Fruit fly (Drosophila melanogaster) whole organism, embryonic: ENCODE data around the gene cpb.

Experiments used
- ATbp ChIP-seq: fragments of 200-800 bp; sonication (Bioruptor generic); optimal IDR thresholded peaks from 2 replicates; lab custom pipeline; 2017; ENCODE audit warnings: missing biosample characterization, mild to moderate bottlenecking, missing genetic modification characterization, missing genetic modification reagents
- B-H2 ChIP-seq: fragments of 200-800 bp; sonication (Bioruptor generic); optimal IDR thresholded peaks from 2 replicates; lab custom pipeline; 2018; ENCODE audit warnings: missing biosample characterization, mild to moderate bottlenecking, missing genetic modification characterization
- CG10147 ChIP-seq: fragments of 200-800 bp; sonication (Bioruptor generic); optimal IDR thresholded peaks from 2 replicates; lab custom pipeline; 2019; ENCODE audit warnings: missing biosample characterization, mild to moderate bottlenecking, missing genetic modification characterization, moderate library complexity
- CG10274 ChIP-seq: fragments of 200-800 bp; sonication (Bioruptor generic); optimal IDR thresholded peaks from 3 replicates; lab custom pipeline; 2017; ENCODE audit warnings: missing biosample characterization, mild to moderate bottlenecking, missing genetic modification characterization
- CG1233 ChIP-seq: fragments of 200-800 bp; sonication (Bioruptor generic); optimal IDR thresholded peaks from 4 replicates; lab custom pipeline; 2018; ENCODE audit warnings: missing biosample characterization, mild to moderate bottlenecking, missing genetic modification characterization
- CG12942 ChIP-seq: fragments of 200-800 bp; sonication (Bioruptor generic); optimal IDR thresholded peaks from 3 replicates; lab custom pipeline; 2016; ENCODE audit warnings: missing biosample characterization, missing genetic modification characterization
- CG14441 ChIP-seq: fragments of 200-800 bp; sonication (Bioruptor generic); IDR thresholded peaks from 2 replicates; pipeline ENCODE4 v1.3.6; 2022; ENCODE audit warnings: missing biosample characterization, missing genetic modification characterization
- CG18262 ChIP-seq: fragments of 200-800 bp; optimal IDR thresholded peaks from 3 replicates; lab custom pipeline; 2019; ENCODE audit warnings: missing biosample characterization, mild to moderate bottlenecking, missing genetic modification characterization, moderate library complexity
- CG2120 ChIP-seq: fragments of 200-800 bp; sonication (Bioruptor generic); optimal IDR thresholded peaks from 3 replicates; lab custom pipeline; 2016; ENCODE audit warnings: missing biosample characterization, missing genetic modification characterization
- CG31388 ChIP-seq: fragments of 200-800 bp; sonication (Bioruptor generic); optimal IDR thresholded peaks from 2 replicates; lab custom pipeline; 2016; ENCODE audit warnings: missing biosample characterization, missing genetic modification characterization
- CG34376 ChIP-seq: fragments of 200-800 bp; sonication (Bioruptor generic); optimal IDR thresholded peaks from 2 replicates; lab custom pipeline; 2018; ENCODE audit warnings: missing biosample characterization, mild to moderate bottlenecking, missing genetic modification characterization
- CG3847 ChIP-seq: fragments of 200-800 bp; sonication (Bioruptor generic); IDR thresholded peaks from 2 replicates; pipeline ENCODE4 v1.3.6; 2022; ENCODE audit warnings: missing biosample characterization, missing genetic modification characterization
- CG4707 ChIP-seq: fragments of 200-800 bp; sonication (Bioruptor generic); optimal IDR thresholded peaks from 2 replicates; lab custom pipeline; 2018; ENCODE audit warnings: missing biosample characterization, mild to moderate bottlenecking, missing genetic modification characterization, moderate library complexity
- CG7928 ChIP-seq: fragments of 200-800 bp; sonication (Bioruptor generic); optimal IDR thresholded peaks from 2 replicates; lab custom pipeline; 2017; ENCODE audit warnings: missing biosample characterization, mild to moderate bottlenecking, missing genetic modification characterization
- CG8359 ChIP-seq: fragments of 200-800 bp; sonication (Bioruptor generic); optimal IDR thresholded peaks from 2 replicates; lab custom pipeline; 2017; ENCODE audit warnings: missing biosample characterization, mild to moderate bottlenecking, missing genetic modification characterization, borderline replicate concordance
- CG9932 ChIP-seq: fragments of 200-800 bp; sonication (Bioruptor generic); IDR thresholded peaks from 2 replicates; pipeline ENCODE4 v1.3.6; 2022; ENCODE audit warnings: missing biosample characterization, missing genetic modification characterization
- D19B ChIP-seq: fragments of 200-800 bp; sonication (Bioruptor generic); optimal IDR thresholded peaks from 2 replicates; lab custom pipeline; 2017; ENCODE audit warnings: missing biosample characterization, mild to moderate bottlenecking, missing genetic modification characterization
- Deaf1 ChIP-seq: fragments of 200-800 bp; optimal IDR thresholded peaks from 3 replicates; lab custom pipeline; 2019; ENCODE audit warnings: missing biosample characterization, mild to moderate bottlenecking, missing genetic modification characterization, moderate library complexity
- Doc3 ChIP-seq: fragments of 200-800 bp; sonication (Bioruptor generic); IDR thresholded peaks from 3 replicates; pipeline ENCODE4 v1.3.6; 2022; ENCODE audit warnings: missing biosample characterization, missing genetic modification characterization; ENCODE audit not compliant: partially characterized antibody
- Ets65A ChIP-seq: fragments of 200-800 bp; sonication (Bioruptor generic); peaks from one replicate; lab custom pipeline; 2016; ENCODE audit warnings: missing biosample characterization, missing genetic modification characterization
- Ets97D ChIP-seq: fragments of 200-800 bp; sonication (Bioruptor generic); optimal IDR thresholded peaks from 3 replicates; lab custom pipeline; 2016; ENCODE audit warnings: missing biosample characterization, missing genetic modification characterization
- Fer1 ChIP-seq: fragments of 200-800 bp; sonication (Bioruptor generic); optimal IDR thresholded peaks from 2 replicates; lab custom pipeline; 2017; ENCODE audit warnings: missing biosample characterization, mild to moderate bottlenecking, missing genetic modification characterization
- Fer2 ChIP-seq: fragments of 200-800 bp; sonication (Bioruptor generic); optimal IDR thresholded peaks from 2 replicates; lab custom pipeline; 2018; ENCODE audit warnings: missing biosample characterization, mild to moderate bottlenecking, missing genetic modification characterization, moderate library complexity
- Fer3 ChIP-seq: fragments of 200-800 bp; sonication (Bioruptor generic); optimal IDR thresholded peaks from 2 replicates; lab custom pipeline; 2018; ENCODE audit warnings: missing biosample characterization, mild to moderate bottlenecking, missing genetic modification characterization, moderate library complexity
- GATAe ChIP-seq: fragments of 200-800 bp; sonication (Bioruptor generic); conservative IDR thresholded peaks from 2 replicates; pipeline ENCODE4 v1.3.6; 2022; ENCODE audit warnings: missing biosample characterization, missing genetic modification characterization
- Hr3 ChIP-seq: fragments of 200-800 bp; sonication (Bioruptor generic); optimal IDR thresholded peaks from 3 replicates; lab custom pipeline; 2016; ENCODE audit warnings: missing biosample characterization, missing genetic modification characterization
- Med ChIP-seq: fragments of 200-800 bp; sonication (Bioruptor generic); peaks from one replicate; lab custom pipeline; 2016; ENCODE audit warnings: missing biosample characterization, missing genetic modification characterization, mild to moderate bottlenecking, inconsistent platforms, moderate library complexity
- NK7.1 ChIP-seq: fragments of 200-800 bp; sonication (Bioruptor generic); optimal IDR thresholded peaks from 3 replicates; lab custom pipeline; 2016; ENCODE audit warnings: missing biosample characterization, missing genetic modification characterization
- Side ChIP-seq: fragments of 200-800 bp; sonication (Bioruptor generic); optimal IDR thresholded peaks from 2 replicates; lab custom pipeline; 2016; ENCODE audit warnings: missing biosample characterization, missing genetic modification characterization
- Xrp1 ChIP-seq: fragments of 200-800 bp; sonication (Bioruptor generic); IDR thresholded peaks from 2 replicates; pipeline ENCODE4 v1.3.6; 2022; ENCODE audit warnings: missing biosample characterization, missing genetic modification characterization
- ab ChIP-seq: fragments of 200-800 bp; sonication (Bioruptor generic); optimal IDR thresholded peaks from 2 replicates; lab custom pipeline; 2016; ENCODE audit warnings: missing biosample characterization, missing genetic modification characterization
- bigmax ChIP-seq: fragments of 200-800 bp; sonication (Bioruptor generic); optimal IDR thresholded peaks from 2 replicates; lab custom pipeline; 2018; ENCODE audit warnings: missing biosample characterization, mild to moderate bottlenecking, missing genetic modification characterization
- btn ChIP-seq: fragments of 200-800 bp; sonication (Bioruptor generic); optimal IDR thresholded peaks from 2 replicates; lab custom pipeline; 2016; ENCODE audit warnings: missing biosample characterization, missing genetic modification characterization
- chinmo ChIP-seq: fragments of 200-800 bp; sonication (Bioruptor generic); IDR thresholded peaks from 4 replicates; pipeline ENCODE4 v1.3.6; 2022; ENCODE audit warnings: missing biosample characterization, missing genetic modification characterization; ENCODE audit not compliant: partially characterized antibody
- danr ChIP-seq: fragments of 200-800 bp; sonication (Bioruptor generic); IDR thresholded peaks from 2 replicates; pipeline ENCODE4 v1.3.6; 2022; ENCODE audit warnings: missing biosample characterization, missing genetic modification characterization
- dati ChIP-seq: fragments of 200-800 bp; sonication (Bioruptor generic); IDR thresholded peaks from 2 replicates; pipeline ENCODE4 v1.3.6; 2022; ENCODE audit warnings: missing biosample characterization, missing genetic modification characterization
- dysf ChIP-seq: fragments of 200-800 bp; sonication (Bioruptor generic); IDR thresholded peaks from 3 replicates; pipeline ENCODE4 v1.3.6; 2022; ENCODE audit warnings: missing biosample characterization, missing genetic modification characterization
- en ChIP-seq: fragments of 200-800 bp; sonication (Bioruptor generic); optimal IDR thresholded peaks from 2 replicates; lab custom pipeline; 2016; ENCODE audit warnings: missing biosample characterization, missing genetic modification characterization
- exex ChIP-seq: fragments of 200-800 bp; sonication (Bioruptor generic); optimal IDR thresholded peaks from 4 replicates; lab custom pipeline; 2018; ENCODE audit warnings: missing biosample characterization, mild to moderate bottlenecking, missing genetic modification characterization, moderate library complexity
- mirr ChIP-seq: fragments of 200-800 bp; sonication (Bioruptor generic); optimal IDR thresholded peaks from 3 replicates; lab custom pipeline; 2018; ENCODE audit warnings: missing biosample characterization, mild to moderate bottlenecking, missing genetic modification characterization
- nau ChIP-seq: fragments of 200-800 bp; sonication (Bioruptor generic); optimal IDR thresholded peaks from 3 replicates; lab custom pipeline; 2017; ENCODE audit warnings: missing biosample characterization, mild to moderate bottlenecking, missing genetic modification characterization, missing genetic modification reagents
- org-1 ChIP-seq: fragments of 200-800 bp; sonication (Bioruptor generic); optimal IDR thresholded peaks from 2 replicates; lab custom pipeline; 2017; ENCODE audit warnings: missing biosample characterization, missing genetic modification characterization
- row ChIP-seq: fragments of 200-800 bp; sonication (Bioruptor generic); IDR thresholded peaks from 3 replicates; pipeline ENCODE4 v1.3.6; 2022; ENCODE audit warnings: missing biosample characterization, missing genetic modification characterization
- sim ChIP-seq: fragments of 200-800 bp; sonication (Bioruptor generic); IDR thresholded peaks from 2 replicates; pipeline ENCODE4 v1.3.6; 2022; ENCODE audit warnings: missing biosample characterization, missing genetic modification characterization
- slbo ChIP-seq: fragments of 200-800 bp; sonication (Bioruptor generic); IDR thresholded peaks from 2 replicates; pipeline ENCODE4 v1.3.6; 2022; ENCODE audit warnings: missing biosample characterization, missing genetic modification characterization
- sna ChIP-seq: fragments of 200-800 bp; sonication (Bioruptor generic); IDR thresholded peaks from 2 replicates; pipeline ENCODE4 v1.3.6; 2022; ENCODE audit warnings: missing biosample characterization, missing genetic modification characterization; ENCODE audit not compliant: partially characterized antibody
- sug ChIP-seq: fragments of 200-800 bp; optimal IDR thresholded peaks from 2 replicates; lab custom pipeline; 2019; ENCODE audit warnings: missing biosample characterization, mild to moderate bottlenecking, missing genetic modification characterization, moderate library complexity
- tna ChIP-seq: fragments of 200-800 bp; sonication (Bioruptor generic); IDR thresholded peaks from 2 replicates; pipeline ENCODE4 v1.3.6; 2022; ENCODE audit warnings: missing biosample characterization, missing genetic modification characterization; ENCODE audit not compliant: partially characterized antibody
- ttk ChIP-seq: fragments of 200-800 bp; sonication (Bioruptor generic); IDR thresholded peaks from 2 replicates; pipeline ENCODE4 v2.1.2; 2022; ENCODE audit warnings: missing biosample characterization, missing genetic modification characterization
- tx ChIP-seq: fragments of 200-800 bp; sonication (Bioruptor generic); optimal IDR thresholded peaks from 2 replicates; lab custom pipeline; 2016; ENCODE audit warnings: missing biosample characterization, missing genetic modification characterization

The cpb gene

dm6 chr2L:1709316-1709715 is 4.6 kb downstream of the cpb start:
- no peak for TF ChIP-seq btn (GFP tag; lab: Kevin White, UChicago)
- peak; percentile 69; the same call in 1 of the 4 replicates for TF ChIP-seq chinmo (GFP tag; lab: Robert Waterston, UW)
- TF ChIP-seq Fer3 (tag; lab: Kevin White, UChicago): peak; percentile 13
- peak; percentile 18 for TF ChIP-seq Ets65A (GFP tag; lab: Kevin White, UChicago)
- peak; percentile 22 for TF ChIP-seq CG2120 (GFP tag; lab: Kevin White, UChicago)
- TF ChIP-seq GATAe (GFP tag; lab: Robert Waterston, UW): 0 out of 2 replicates have a peak, but pooled peaks have one; percentile 32
- TF ChIP-seq CG9932 (GFP tag; lab: Robert Waterston, UW): 0 out of 2 replicates have a peak, but pooled peaks have one; percentile 13
- no peak for TF ChIP-seq sim (GFP tag; lab: Robert Waterston, UW)
- peak; percentile 48; the same call in 2 of the 3 replicates for TF ChIP-seq row (GFP tag; lab: Robert Waterston, UW)
- TF ChIP-seq Med (GFP tag; lab: Kevin White, UChicago): peak; percentile 70
- no peak for TF ChIP-seq CG31388 (GFP tag; lab: Kevin White, UChicago)
- peak; percentile 12 for TF ChIP-seq sug (tag; lab: Kevin White, UChicago)
- peak; percentile 13 for TF ChIP-seq CG34376 (GFP tag; lab: Kevin White, UChicago)
- no peak for TF ChIP-seq CG4707
- no peak for TF ChIP-seq en
- TF ChIP-seq mirr (GFP tag; lab: Kevin White, UChicago): peak; percentile 4
- no peak for TF ChIP-seq slbo (GFP tag; lab: Robert Waterston, UW)
- TF ChIP-seq D19B (GFP tag; lab: Kevin White, UChicago): peak; percentile 4
- TF ChIP-seq exex (tag; lab: Kevin White, UChicago): peak; percentile 78

dm6 chr2L:1710224-1710623 is 5.5 kb downstream of the cpb start, which contains the start of the genes CG17660 and mRpL48:
CG17660 (minus strand) TSS chr2L:1710421.
mRpL48 (plus strand) TSS chr2L:1710462.
- TF ChIP-seq nau (GFP tag; lab: Kevin White, UChicago): no peak
- no peak for TF ChIP-seq CG12942
- TF ChIP-seq Fer1 (GFP tag; lab: Kevin White, UChicago): peak; percentile 41
- no peak for TF ChIP-seq CG10274 (GFP tag; lab: Kevin White, UChicago)
- TF ChIP-seq CG10147 (GFP tag; lab: Kevin White, UChicago): no peak
- no peak for TF ChIP-seq ttk (GFP tag; lab: Robert Waterston, UW)
- no peak for TF ChIP-seq Hr3 (GFP tag; lab: Kevin White, UChicago)
- TF ChIP-seq org-1: no peak
- TF ChIP-seq CG3847 (GFP tag; lab: Robert Waterston, UW): peak; percentile 48; the same call in 1 of the 2 replicates
- no peak for TF ChIP-seq Deaf1 (tag; lab: Kevin White, UChicago)
- TF ChIP-seq bigmax: peak; percentile 96
- TF ChIP-seq tx (GFP tag; lab: Kevin White, UChicago): no peak
- peak; percentile 56 for TF ChIP-seq tna
- TF ChIP-seq Fer2: no peak
- TF ChIP-seq Side (GFP tag; lab: Kevin White, UChicago): no peak
- no peak for TF ChIP-seq CG7928
- peak; percentile 39 for TF ChIP-seq B-H2 (GFP tag; lab: Kevin White, UChicago)
- TF ChIP-seq dysf (GFP tag; lab: Robert Waterston, UW): no peak
- no peak for TF ChIP-seq ab (GFP tag; lab: Kevin White, UChicago)
- no peak for TF ChIP-seq CG18262 (tag; lab: Kevin White, UChicago)
- peak; percentile 75 for TF ChIP-seq Ets97D (GFP tag; lab: Kevin White, UChicago)
- peak; percentile 42 for TF ChIP-seq CG2120 (GFP tag; lab: Kevin White, UChicago)
- TF ChIP-seq ATbp (GFP tag; lab: Kevin White, UChicago): no peak
- no peak for TF ChIP-seq CG14441
- TF ChIP-seq sna (GFP tag; lab: Robert Waterston, UW): peak; percentile 62; the same call in 1 of the 2 replicates
- peak; percentile 24; the same call in 1 of the 3 replicates for TF ChIP-seq Doc3
- no peak for TF ChIP-seq Xrp1 (GFP tag; lab: Robert Waterston, UW)
- no peak for TF ChIP-seq CG1233 (GFP tag; lab: Kevin White, UChicago)
- no peak for TF ChIP-seq dati (GFP tag; lab: Robert Waterston, UW)
- no peak for TF ChIP-seq CG8359 (GFP tag; lab: Kevin White, UChicago)
- TF ChIP-seq danr (GFP tag; lab: Robert Waterston, UW): no peak
- TF ChIP-seq NK7.1 (GFP tag; lab: Kevin White, UChicago): no peak
